Worm (Caenorhabditis elegans): ENCODE measurements around the gene pgp-7.

ce11 chrX:10885872-10886271, 15.8 kb upstream of the pgp-7 start, which contains the start of gene T21E8.5:
- TF ChIP-seq mxl-2 (GFP tag; conservative IDR thresholded peaks at IDR 0.05) (no peak), Y48G9A.11 (GFP tag; IDR thresholded peaks at IDR 0.05) (no peak), tag-97 (GFP tag; IDR thresholded peaks at IDR 0.05) (no peak), nhr-25 (tag; optimal IDR thresholded peaks at IDR 0.05; ENCODE audit: borderline replicate concordance, insufficient read depth) (no peak), ama-1 (optimal IDR thresholded peaks at IDR 0.05) (no peak), ces-1 (GFP tag; optimal IDR thresholded peaks at IDR 0.05) (no peak), unc-130 (GFP tag; optimal IDR thresholded peaks at IDR 0.05) (no peak), pqm-1 (tag; optimal IDR thresholded peaks at IDR 0.05) (no peak), ceh-28 (tag; optimal IDR thresholded peaks at IDR 0.05) (no peak), rbr-2 (tag; optimal IDR thresholded peaks at IDR 0.05) (no peak), snpc-4 (tag; optimal IDR thresholded peaks at IDR 0.05) (no peak), nhr-77 (tag; optimal IDR thresholded peaks at IDR 0.05) (no peak), aly-2 (tag; optimal IDR thresholded peaks at IDR 0.05) (no peak)

Data from whole organism, L4 larva.